Worm (Caenorhabditis elegans): ENCODE data around the gene Y57G11C.1130.

- TF ChIP-seq lin-39 (tag; optimal IDR thresholded peaks at IDR 0.05) (no peak), nhr-10 (tag; optimal IDR thresholded peaks at IDR 0.05) (no peak)
These were observed 13.0 kb upstream of the Y57G11C.1130 start, which contains the start of gene Y57G11C.43 for ce11 chrIV:14769218-14769835.

Measured in whole organism, L2 larva.